Worm (Caenorhabditis elegans): ENCODE data around the gene sorf-2.
A peak's percentile ranks its signal among the peaks of the same experiment; 100 is the strongest.

The sorf-2 gene

ce11 chrIII:5349250-5349649, 22.8 kb downstream of the sorf-2 start, which contains the start of gene thoc-5 (continued):
- no peak for TF ChIP-seq R02D3.7 (tag; optimal IDR thresholded peaks at IDR 0.05)
- no peak for TF ChIP-seq F44E2.7 (GFP tag; IDR thresholded peaks at IDR 0.05)
- TF ChIP-seq vab-7 (GFP tag; IDR thresholded peaks at IDR 0.05): peak; percentile 50; the same call in 1 of the 2 replicates
- TF ChIP-seq zfp-3 (GFP tag; conservative IDR thresholded peaks at IDR 0.05): 0 out of 2 replicates have a peak, but pooled peaks have one; percentile 19
- TF ChIP-seq dve-1 (tag; optimal IDR thresholded peaks at IDR 0.05; ENCODE audit: insufficient read depth): peak; percentile 60
- peak in 1 of 2 experiments; percentile 94 for TF ChIP-seq hif-1 (tag; optimal IDR thresholded peaks at IDR 0.05)
- peak; percentile 53 for TF ChIP-seq hlh-30 (tag; optimal IDR thresholded peaks at IDR 0.05; ENCODE audit: insufficient read depth)
- TF ChIP-seq dpl-1 (GFP tag; optimal IDR thresholded peaks at IDR 0.05): peak; percentile 98
- TF ChIP-seq madf-9 (GFP tag; conservative IDR thresholded peaks at IDR 0.05): peak; percentile 80
- no peak for TF ChIP-seq saeg-2 (GFP tag; IDR thresholded peaks at IDR 0.05)
- TF ChIP-seq lin-29 (GFP tag; IDR thresholded peaks at IDR 0.05): no peak
- no peak for TF ChIP-seq jun-1 (tag; optimal IDR thresholded peaks at IDR 0.05)
- peak; percentile 28 for TF ChIP-seq spr-3 (GFP tag; optimal IDR thresholded peaks at IDR 0.05)
- TF ChIP-seq hmg-1.1 (GFP tag; IDR thresholded peaks at IDR 0.05): 0 out of 2 replicates have a peak, but pooled peaks have one; percentile 37
- peak; percentile 34 for TF ChIP-seq lin-13 (GFP tag; optimal IDR thresholded peaks at IDR 0.05)
- TF ChIP-seq daf-16 (GFP tag; optimal IDR thresholded peaks at IDR 0.05): peak in 1 of 2 experiments; percentile 26
- TF ChIP-seq daf-16 (tag; optimal IDR thresholded peaks at IDR 0.05): no peak
- peak; percentile 81 for TF ChIP-seq dmd-6 (GFP tag; IDR thresholded peaks at IDR 0.05)
- no peak for TF ChIP-seq dmd-8 (GFP tag; IDR thresholded peaks at IDR 0.05)
- TF ChIP-seq snpc-1.2 (GFP tag; IDR thresholded peaks at IDR 0.05): no peak
- peak; percentile 74; the same call in 1 of the 2 replicates for TF ChIP-seq ceh-44 (GFP tag; IDR thresholded peaks at IDR 0.05)
- no peak for TF ChIP-seq attf-4 (tag; optimal IDR thresholded peaks at IDR 0.05)
- TF ChIP-seq Y105C5A.15 (GFP tag; IDR thresholded peaks at IDR 0.05): no peak
- 0 out of 2 replicates have a peak, but pooled peaks have one; percentile 70 for TF ChIP-seq Y75B8A.6 (GFP tag; IDR thresholded peaks at IDR 0.05)
- TF ChIP-seq T20F7.1 (GFP tag; optimal IDR thresholded peaks at IDR 0.05): peak; percentile 33
- TF ChIP-seq mdt-29 (GFP tag; IDR thresholded peaks at IDR 0.05): no peak
- no peak for TF ChIP-seq nhr-76 (tag; optimal IDR thresholded peaks at IDR 0.05)
- no peak for TF ChIP-seq lin-1 (GFP tag; IDR thresholded peaks at IDR 0.05)
- peak; percentile 52 for TF ChIP-seq hlh-11 (tag; optimal IDR thresholded peaks at IDR 0.05)
- TF ChIP-seq egl-27 (tag; optimal IDR thresholded peaks at IDR 0.05): no peak
- no peak for TF ChIP-seq nhr-111 (GFP tag; optimal IDR thresholded peaks at IDR 0.05)
- TF ChIP-seq spr-1 (tag; optimal IDR thresholded peaks at IDR 0.05): no peak
- TF ChIP-seq rbr-2 (tag; optimal IDR thresholded peaks at IDR 0.05): peak; percentile 57
- TF ChIP-seq nhr-25 (tag; optimal IDR thresholded peaks at IDR 0.05; ENCODE audit: borderline replicate concordance, insufficient read depth): no peak
- TF ChIP-seq lin-15B (tag; optimal IDR thresholded peaks at IDR 0.05): no peak
- TF ChIP-seq nhr-77 (tag; optimal IDR thresholded peaks at IDR 0.05): no peak
- TF ChIP-seq tag-97 (GFP tag; IDR thresholded peaks at IDR 0.05): peak; percentile 77; the same call in 1 of the 2 replicates
- no peak; the same call in 1 of the 2 replicates for TF ChIP-seq nhr-42 (GFP tag; IDR thresholded peaks at IDR 0.05)
- TF ChIP-seq zag-1 (tag; optimal IDR thresholded peaks at IDR 0.05): no peak
- no peak for TF ChIP-seq fkh-10 (GFP tag; optimal IDR thresholded peaks at IDR 0.05)
- TF ChIP-seq mep-1 (tag; optimal IDR thresholded peaks at IDR 0.05): peak; percentile 53
- peak in 1 of 2 experiments; percentile 43; a peak in 1 of 4 replicates for TF ChIP-seq madf-5 (GFP tag; IDR thresholded peaks at IDR 0.05)
- no peak for TF ChIP-seq nhr-41 (GFP tag; IDR thresholded peaks at IDR 0.05)
- peak; percentile 92 for TF ChIP-seq aha-1 (tag)
- peak; percentile 78; the same call in 1 of the 2 replicates for TF ChIP-seq Y48G9A.11 (GFP tag; IDR thresholded peaks at IDR 0.05)
- TF ChIP-seq mdl-1 (tag; optimal IDR thresholded peaks at IDR 0.05): no peak
- TF ChIP-seq ztf-11 (tag; optimal IDR thresholded peaks at IDR 0.05): no peak
- TF ChIP-seq nhr-102 (tag; optimal IDR thresholded peaks at IDR 0.05): peak; percentile 55
- no peak for TF ChIP-seq ZK546.5 (tag; optimal IDR thresholded peaks at IDR 0.05)
- peak; percentile 75; the same call in 1 of the 2 replicates for TF ChIP-seq ceh-20 (GFP tag; IDR thresholded peaks at IDR 0.05)
- TF ChIP-seq skn-1 (tag; optimal IDR thresholded peaks at IDR 0.05): no peak
